Fruit fly (Drosophila melanogaster) whole organism, embryonic: ENCODE data around the gene CG16959.
A peak's percentile ranks its signal among the peaks of the same experiment; 100 is the strongest.

ENCODE experiments used
- BEAF-32 ChIP-seq: fragments of 200-800 bp; sonication (Bioruptor generic); optimal IDR thresholded peaks from 3 replicates; lab custom pipeline; 2017; ENCODE audit warnings: missing biosample characterization, missing genetic modification characterization, mild to moderate bottlenecking, moderate library complexity, missing genetic modification reagents
- Bdp1 ChIP-seq: fragments of 200-800 bp; sonication (Bioruptor generic); optimal IDR thresholded peaks from 3 replicates; lab custom pipeline; 2016; ENCODE audit warnings: missing biosample characterization, missing genetic modification characterization
- Bgb ChIP-seq: fragments of 200-800 bp; sonication (Bioruptor generic); IDR thresholded peaks from 2 replicates; pipeline ENCODE4 v1.3.6; 2022; ENCODE audit warnings: missing biosample characterization, missing genetic modification characterization; ENCODE audit not compliant: partially characterized antibody
- CG10267 ChIP-seq: fragments of 200-800 bp; sonication (Bioruptor generic); optimal IDR thresholded peaks from 2 replicates; lab custom pipeline; 2018; ENCODE audit warnings: missing biosample characterization, mild to moderate bottlenecking, missing genetic modification characterization, moderate library complexity
- CG12659 ChIP-seq: fragments of 200-800 bp; sonication (Bioruptor generic); optimal IDR thresholded peaks from 3 replicates; lab custom pipeline; 2017; ENCODE audit warnings: mild to moderate bottlenecking, missing biosample characterization, missing genetic modification reagents, missing genetic modification characterization
- CG14710 ChIP-seq: fragments of 200-800 bp; sonication (Bioruptor generic); optimal IDR thresholded peaks from 3 replicates; lab custom pipeline; 2019; ENCODE audit warnings: missing biosample characterization, mild to moderate bottlenecking, missing genetic modification characterization, moderate library complexity
- CG15479 ChIP-seq: fragments of 200-800 bp; sonication (Bioruptor generic); optimal IDR thresholded peaks from 3 replicates; lab custom pipeline; 2019; ENCODE audit warnings: missing biosample characterization, mild to moderate bottlenecking, missing genetic modification characterization, moderate library complexity
- CG15601 ChIP-seq: fragments of 200-800 bp; sonication (Bioruptor generic); optimal IDR thresholded peaks from 3 replicates; lab custom pipeline; 2019; ENCODE audit warnings: missing biosample characterization, mild to moderate bottlenecking, missing genetic modification characterization, moderate library complexity
- CG16813 ChIP-seq: fragments of 200-800 bp; sonication (Bioruptor generic); IDR thresholded peaks from 3 replicates; pipeline ENCODE4 v1.3.6; 2022; ENCODE audit warnings: missing biosample characterization, missing genetic modification characterization; ENCODE audit not compliant: partially characterized antibody
- CG1832 ChIP-seq: fragments of 200-800 bp; sonication (Bioruptor generic); optimal IDR thresholded peaks from 2 replicates; lab custom pipeline; 2017; ENCODE audit warnings: missing biosample characterization, mild to moderate bottlenecking, missing genetic modification characterization, inconsistent platforms
- CG2875 ChIP-seq: fragments of 200-800 bp; sonication (Bioruptor generic); optimal IDR thresholded peaks from 2 replicates; lab custom pipeline; 2017; ENCODE audit warnings: missing biosample characterization, mild to moderate bottlenecking, missing genetic modification characterization, missing genetic modification reagents
- CG30020 ChIP-seq: fragments of 200-800 bp; optimal IDR thresholded peaks from 2 replicates; lab custom pipeline; 2019; ENCODE audit warnings: missing biosample characterization, mild to moderate bottlenecking, missing genetic modification characterization, moderate library complexity
- CG34224 ChIP-seq: fragments of 200-800 bp; sonication (Bioruptor generic); IDR thresholded peaks from 3 replicates; pipeline ENCODE4 v1.3.6; 2022; ENCODE audit warnings: missing biosample characterization, missing genetic modification characterization; ENCODE audit not compliant: partially characterized antibody
- CG42726 ChIP-seq: fragments of 200-800 bp; sonication (Bioruptor generic); IDR thresholded peaks from 2 replicates; pipeline ENCODE4 v1.3.6; 2022; ENCODE audit warnings: missing biosample characterization, missing genetic modification characterization; ENCODE audit not compliant: partially characterized antibody
- CG4617 ChIP-seq: fragments of 200-800 bp; sonication (Bioruptor generic); optimal IDR thresholded peaks from 3 replicates; lab custom pipeline; 2016; ENCODE audit warnings: missing biosample characterization, missing genetic modification characterization, borderline replicate concordance
- CG9797 ChIP-seq: fragments of 200-800 bp; sonication (Bioruptor generic); optimal IDR thresholded peaks from 3 replicates; lab custom pipeline; 2018; ENCODE audit warnings: missing biosample characterization, mild to moderate bottlenecking, missing genetic modification characterization
- Dll ChIP-seq: fragments of 200-800 bp; sonication (Bioruptor generic); IDR thresholded peaks from 4 replicates; pipeline ENCODE4 v1.3.6; 2022; ENCODE audit warnings: missing biosample characterization, missing genetic modification characterization; ENCODE audit not compliant: partially characterized antibody
- Dref ChIP-seq: fragments of 200-800 bp; sonication (Bioruptor generic); IDR thresholded peaks from 2 replicates; pipeline ENCODE4 v1.3.6; 2022; ENCODE audit warnings: missing biosample characterization, missing genetic modification characterization
- Ets97D ChIP-seq: fragments of 200-800 bp; sonication (Bioruptor generic); optimal IDR thresholded peaks from 3 replicates; lab custom pipeline; 2016; ENCODE audit warnings: missing biosample characterization, missing genetic modification characterization
- Myb ChIP-seq: fragments of 200-800 bp; sonication (Bioruptor generic); optimal IDR thresholded peaks from 2 replicates; lab custom pipeline; 2016; ENCODE audit warnings: missing biosample characterization, missing genetic modification characterization
- NfI ChIP-seq: fragments of 200-800 bp; sonication (Bioruptor generic); optimal IDR thresholded peaks from 3 replicates; lab custom pipeline; 2018; ENCODE audit warnings: missing biosample characterization, mild to moderate bottlenecking, missing genetic modification characterization, moderate library complexity
- Opbp ChIP-seq: fragments of 200-800 bp; sonication (Bioruptor generic); IDR thresholded peaks from 3 replicates; pipeline ENCODE4 v1.3.6; 2022; ENCODE audit warnings: missing biosample characterization, missing genetic modification characterization; ENCODE audit not compliant: partially characterized antibody
- amos ChIP-seq: fragments of 200-800 bp; sonication (Bioruptor generic); IDR thresholded peaks from 2 replicates; pipeline ENCODE4 v1.3.6; 2022; ENCODE audit warnings: missing biosample characterization, missing genetic modification characterization; ENCODE audit not compliant: partially characterized antibody
- ato ChIP-seq: fragments of 200-800 bp; sonication (Bioruptor generic); IDR thresholded peaks from 2 replicates; pipeline ENCODE4 v1.3.6; 2022; ENCODE audit warnings: missing biosample characterization, missing genetic modification characterization; ENCODE audit not compliant: partially characterized antibody
- chinmo ChIP-seq: fragments of 200-800 bp; sonication (Bioruptor generic); IDR thresholded peaks from 4 replicates; pipeline ENCODE4 v1.3.6; 2022; ENCODE audit warnings: missing biosample characterization, missing genetic modification characterization; ENCODE audit not compliant: partially characterized antibody
- hb ChIP-seq: fragments of 200-800 bp; sonication (Bioruptor generic); IDR thresholded peaks from 3 replicates; pipeline ENCODE4 v1.3.6; 2022; ENCODE audit warnings: missing biosample characterization, missing genetic modification characterization; ENCODE audit not compliant: partially characterized antibody
- inv ChIP-seq: fragments of 200-800 bp; sonication (Bioruptor generic); IDR thresholded peaks from 2 replicates; pipeline ENCODE4 v1.3.6; 2022; ENCODE audit warnings: missing biosample characterization, missing genetic modification characterization; ENCODE audit not compliant: partially characterized antibody
- lmd ChIP-seq: fragments of 200-800 bp; sonication (Bioruptor generic); IDR thresholded peaks from 2 replicates; pipeline ENCODE4 v1.3.6; 2022; ENCODE audit warnings: missing biosample characterization, missing genetic modification characterization
- nerfin-2 ChIP-seq: fragments of 200-800 bp; sonication (Bioruptor generic); IDR thresholded peaks from 2 replicates; pipeline ENCODE4 v1.3.6; 2022; ENCODE audit warnings: missing biosample characterization, missing genetic modification characterization; ENCODE audit not compliant: partially characterized antibody
- nom ChIP-seq: fragments of 200-800 bp; sonication (Bioruptor generic); optimal IDR thresholded peaks from 2 replicates; lab custom pipeline; 2017; ENCODE audit warnings: missing biosample characterization, missing genetic modification characterization, mild to moderate bottlenecking, moderate library complexity, missing genetic modification reagents
- oc ChIP-seq: fragments of 200-800 bp; sonication (Bioruptor generic); optimal IDR thresholded peaks from 2 replicates; lab custom pipeline; 2018; ENCODE audit warnings: missing biosample characterization, mild to moderate bottlenecking, missing genetic modification characterization, moderate library complexity
- phol ChIP-seq: fragments of 200-800 bp; sonication (Bioruptor generic); optimal IDR thresholded peaks from 3 replicates; lab custom pipeline; 2018; ENCODE audit warnings: missing biosample characterization, mild to moderate bottlenecking, missing genetic modification characterization, moderate library complexity
- pzg ChIP-seq: fragments of 200-800 bp; sonication (Bioruptor generic); optimal IDR thresholded peaks from 3 replicates; lab custom pipeline; 2018; ENCODE audit warnings: missing biosample characterization, mild to moderate bottlenecking, missing genetic modification characterization, moderate library complexity
- stwl ChIP-seq: fragments of 200-800 bp; sonication (Bioruptor generic); optimal IDR thresholded peaks from 3 replicates; lab custom pipeline; 2018; ENCODE audit warnings: missing biosample characterization, mild to moderate bottlenecking, missing genetic modification characterization, moderate library complexity
- trem ChIP-seq: fragments of 200-800 bp; optimal IDR thresholded peaks from 3 replicates; lab custom pipeline; 2019; ENCODE audit warnings: missing biosample characterization, mild to moderate bottlenecking, missing genetic modification characterization, moderate library complexity
- unc-4 ChIP-seq: fragments of 200-800 bp; sonication (Bioruptor generic); IDR thresholded peaks from 2 replicates; pipeline ENCODE4 v1.3.6; 2022; ENCODE audit warnings: missing biosample characterization, missing genetic modification characterization; ENCODE audit not compliant: partially characterized antibody
- vnd ChIP-seq: fragments of 200-800 bp; sonication (Bioruptor generic); IDR thresholded peaks from 3 replicates; pipeline ENCODE4 v1.3.6; 2022; ENCODE audit warnings: missing biosample characterization, missing genetic modification characterization; ENCODE audit not compliant: partially characterized antibody
- zen2 ChIP-seq: fragments of 200-800 bp; sonication (Bioruptor generic); IDR thresholded peaks from 3 replicates; pipeline ENCODE4 v1.3.6; 2022; ENCODE audit warnings: missing biosample characterization, missing genetic modification characterization; ENCODE audit not compliant: partially characterized antibody

The CG16959 gene

DNA sequence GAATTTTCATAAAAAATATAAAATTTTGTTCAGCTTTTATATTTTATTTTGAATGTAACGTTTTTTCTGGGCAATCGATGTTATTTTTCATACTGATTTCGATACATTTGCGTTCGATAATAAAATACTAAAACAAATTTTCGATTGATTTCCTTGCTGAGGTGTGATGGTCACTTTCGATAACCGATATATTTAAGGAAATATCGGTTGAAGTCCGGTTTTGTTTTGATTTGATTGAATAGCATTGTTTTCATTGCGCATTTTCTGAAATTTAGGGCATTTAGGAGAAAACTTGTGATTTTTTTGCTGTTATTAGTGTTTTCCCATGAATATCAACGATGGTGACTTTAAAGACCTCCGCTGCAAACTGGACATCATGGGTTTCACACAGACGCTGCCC is 8.6 kb downstream of the CG16959 start, which contains the start of gene Cep135 (continued):
- peak; percentile 71 for TF ChIP-seq BEAF-32 (GFP tag; lab: Kevin White, UChicago)
- TF ChIP-seq vnd = peak; percentile 82
- peak; percentile 36 for TF ChIP-seq CG4617
- peak; percentile 94 for TF ChIP-seq stwl (tag; lab: Kevin White, UChicago)
- peak; percentile 85 for TF ChIP-seq hb (GFP tag; lab: Robert Waterston, UW)
- peak; percentile 90 for TF ChIP-seq Dref (GFP tag; lab: Robert Waterston, UW)
- no peak for TF ChIP-seq NfI
- TF ChIP-seq Dll (GFP tag; lab: Robert Waterston, UW) = peak; percentile 92
- peak; percentile 71 for TF ChIP-seq pzg (GFP tag; lab: Kevin White, UChicago)
- TF ChIP-seq CG12659 (GFP tag; lab: Kevin White, UChicago) = peak; percentile 28
- TF ChIP-seq unc-4 (GFP tag; lab: Robert Waterston, UW) = peak; percentile 80
- TF ChIP-seq CG15479 (GFP tag; lab: Kevin White, UChicago) = peak; percentile 53
- peak; percentile 93 for TF ChIP-seq zen2 (GFP tag; lab: Robert Waterston, UW)
- TF ChIP-seq ato (GFP tag; lab: Robert Waterston, UW) = peak; percentile 92
- peak; percentile 92 for TF ChIP-seq nerfin-2 (GFP tag; lab: Robert Waterston, UW)
- TF ChIP-seq Bgb (GFP tag; lab: Robert Waterston, UW) = peak; percentile 87
- TF ChIP-seq CG9797 (GFP tag; lab: Kevin White, UChicago) = peak; percentile 50
- TF ChIP-seq Opbp (GFP tag; lab: Robert Waterston, UW) = peak; percentile 79; the same call in 2 of the 3 replicates
- no peak for TF ChIP-seq oc (tag; lab: Kevin White, UChicago)
- TF ChIP-seq CG34224 = peak; percentile 95
- no peak for TF ChIP-seq lmd
- peak; percentile 83 for TF ChIP-seq CG16813 (GFP tag; lab: Robert Waterston, UW)
- peak; percentile 71 for TF ChIP-seq trem (tag; lab: Kevin White, UChicago)
- peak; percentile 80; the same call in 1 of the 2 replicates for TF ChIP-seq amos (GFP tag; lab: Robert Waterston, UW)
- TF ChIP-seq CG14710 (tag; lab: Kevin White, UChicago) = peak; percentile 54
- peak; percentile 86; the same call in 2 of the 4 replicates for TF ChIP-seq chinmo (GFP tag; lab: Robert Waterston, UW)
- TF ChIP-seq CG2875 = no peak
- no peak for TF ChIP-seq Bdp1
- TF ChIP-seq CG10267 (tag; lab: Kevin White, UChicago) = peak; percentile 80
- TF ChIP-seq CG42726 (GFP tag; lab: Robert Waterston, UW) = peak; percentile 51; the same call in 1 of the 2 replicates
- TF ChIP-seq CG1832 = no peak
- TF ChIP-seq inv (GFP tag; lab: Robert Waterston, UW) = peak; percentile 66
- peak; percentile 96 for TF ChIP-seq Myb
- peak; percentile 0 for TF ChIP-seq nom (GFP tag; lab: Kevin White, UChicago)
- TF ChIP-seq CG15601 (tag; lab: Kevin White, UChicago) = peak; percentile 100
- peak; percentile 24 for TF ChIP-seq CG30020 (tag; lab: Kevin White, UChicago)
- TF ChIP-seq phol (tag; lab: Kevin White, UChicago) = peak; percentile 3
- peak; percentile 23 for TF ChIP-seq Ets97D (GFP tag; lab: Kevin White, UChicago)
